Worm (Caenorhabditis elegans) whole organism, L3 larva: Measurements from ENCODE around the gene F59B1.2.

Experiments used
- ama-1 ChIP-seq: fragments of 150-350 bp; optimal IDR thresholded peaks from 2 replicates; lab custom pipeline; 2018
- ceh-28 ChIP-seq: fragments of 150-350 bp; optimal IDR thresholded peaks from 2 replicates; lab custom pipeline; 2014; ENCODE audit warnings: missing biosample characterization, missing genetic modification reagents, missing genetic modification characterization
- ceh-82 ChIP-seq: fragments of 150-350 bp; optimal IDR thresholded peaks from 2 replicates; lab custom pipeline; 2014; ENCODE audit warnings: missing biosample characterization, missing genetic modification characterization
- egl-27 ChIP-seq: sonication (generic microtip); optimal IDR thresholded peaks from 4 replicates; lab custom pipeline; 2017; ENCODE audit warnings: missing biosample characterization, missing genetic modification reagents, missing genetic modification characterization
- egl-5 ChIP-seq: fragments of 150-350 bp; optimal IDR thresholded peaks from 2 replicates; lab custom pipeline; 2017; ENCODE audit warnings: missing biosample characterization, missing genetic modification reagents, missing genetic modification characterization, inconsistent platforms
- fkh-10 ChIP-seq: sonication (generic microtip); optimal IDR thresholded peaks from 2 replicates; lab custom pipeline; 2017; ENCODE audit warnings: missing biosample characterization, missing genetic modification reagents, missing genetic modification characterization
- lin-15B ChIP-seq: fragments of 150-350 bp; optimal IDR thresholded peaks from 2 replicates; lab custom pipeline; 2014; ENCODE audit warnings: missing biosample characterization, missing genetic modification characterization
- nhr-11 ChIP-seq: fragments of 150-350 bp; optimal IDR thresholded peaks from 2 replicates; lab custom pipeline; 2014; ENCODE audit warnings: missing biosample characterization, missing genetic modification characterization
- nhr-237 ChIP-seq: fragments of 150-350 bp; optimal IDR thresholded peaks from 2 replicates; lab custom pipeline; 2014; ENCODE audit warnings: missing biosample characterization, missing genetic modification characterization
- nhr-76 ChIP-seq: fragments of 150-350 bp; sonication (generic microtip); optimal IDR thresholded peaks from 5 replicates; lab custom pipeline; 2014; ENCODE audit warnings: missing biosample characterization, missing genetic modification characterization
- skn-1 ChIP-seq: fragments of 150-350 bp; optimal IDR thresholded peaks from 2 replicates; lab custom pipeline; 2014; ENCODE audit warnings: missing biosample characterization, missing genetic modification characterization
- unc-39 ChIP-seq: sonication (generic microtip); optimal IDR thresholded peaks from 4 replicates; lab custom pipeline; 2017; ENCODE audit warnings: missing biosample characterization, missing genetic modification characterization
- unc-62 ChIP-seq: fragments of 150-350 bp; sonication (generic microtip); optimal IDR thresholded peaks from 4 replicates; lab custom pipeline; 2014; ENCODE audit warnings: missing biosample characterization, missing genetic modification reagents, missing genetic modification characterization
- ztf-11 ChIP-seq: fragments of 150-350 bp; optimal IDR thresholded peaks from 2 replicates; lab custom pipeline; 2014; ENCODE audit warnings: missing biosample characterization, missing genetic modification characterization

DNA sequence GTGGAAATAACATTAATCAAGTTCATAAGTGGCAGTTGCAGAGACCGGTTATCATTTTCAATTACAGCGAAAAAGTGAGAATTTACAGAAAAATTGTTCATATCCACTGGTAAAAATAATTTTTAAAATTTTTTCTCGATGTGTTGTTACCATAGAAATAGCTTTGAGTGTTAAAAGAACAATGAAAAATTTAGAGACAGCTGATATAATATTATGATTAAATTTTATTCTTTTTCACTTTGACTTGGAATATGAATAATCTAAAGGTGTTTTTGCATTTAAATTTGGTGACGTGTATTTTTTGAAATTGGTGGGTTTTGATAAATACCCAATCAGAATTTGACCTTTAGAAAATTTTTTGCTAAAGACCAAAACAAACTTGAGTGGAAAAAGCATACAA, 1.6 kb upstream of the F59B1.2 start, which contains the start of gene F59B1.6:
- TF ChIP-seq nhr-237 (tag; lab: Kevin White, UChicago) (no peak), ama-1 (no peak), egl-27 (tag; lab: Kevin White, UChicago) (no peak), ceh-82 (tag; lab: Kevin White, UChicago) (no peak), lin-15B (tag; lab: Kevin White, UChicago) (no peak), nhr-11 (tag; lab: Kevin White, UChicago) (no peak), ztf-11 (tag; lab: Kevin White, UChicago) (no peak), unc-62 (no peak), unc-39 (no peak), skn-1 (tag; lab: Kevin White, UChicago) (no peak), nhr-76 (tag; lab: Kevin White, UChicago) (no peak), fkh-10 (GFP tag; lab: Kevin White, UChicago) (no peak), ceh-28 (tag; lab: Kevin White, UChicago) (no peak), egl-5 (tag; lab: Kevin White, UChicago) (no peak)
